Fruit fly (Drosophila melanogaster) whole organism, embryonic: ENCODE measurements around the gene CG14511.

Experiments
- Ada2b ChIP-seq: fragments of 200-800 bp; sonication (Bioruptor generic); IDR thresholded peaks from 2 replicates; pipeline ENCODE4 v1.3.6; 2022; ENCODE audit warnings: missing biosample characterization, missing genetic modification characterization
- Atf6 ChIP-seq: fragments of 200-800 bp; sonication (Bioruptor generic); IDR thresholded peaks from 2 replicates; pipeline ENCODE4 v1.3.6; 2022; ENCODE audit warnings: missing biosample characterization, missing genetic modification characterization
- CG1024 ChIP-seq: fragments of 200-800 bp; sonication (Bioruptor generic); IDR thresholded peaks from 2 replicates; pipeline ENCODE4 v1.3.6; 2022; ENCODE audit warnings: missing biosample characterization, missing genetic modification characterization
- CG10462 ChIP-seq: fragments of 200-800 bp; sonication (Bioruptor generic); optimal IDR thresholded peaks from 2 replicates; lab custom pipeline; 2016; ENCODE audit warnings: missing biosample characterization, missing genetic modification characterization
- CG11695 ChIP-seq: fragments of 200-800 bp; sonication (Bioruptor generic); IDR thresholded peaks from 3 replicates; pipeline ENCODE4 v1.3.6; 2022; ENCODE audit warnings: missing biosample characterization, missing genetic modification characterization
- CG12299 ChIP-seq: fragments of 200-800 bp; sonication (Bioruptor generic); optimal IDR thresholded peaks from 2 replicates; lab custom pipeline; 2018; ENCODE audit warnings: missing biosample characterization, mild to moderate bottlenecking, missing genetic modification characterization
- CG13775 ChIP-seq: fragments of 200-800 bp; sonication (Bioruptor generic); optimal IDR thresholded peaks from 3 replicates; lab custom pipeline; 2017; ENCODE audit warnings: missing biosample characterization, mild to moderate bottlenecking, missing genetic modification characterization
- CG14860 ChIP-seq: fragments of 200-800 bp; sonication (Bioruptor generic); IDR thresholded peaks from 3 replicates; pipeline ENCODE4 v1.3.6; 2022; ENCODE audit warnings: missing biosample characterization, missing genetic modification characterization; ENCODE audit not compliant: partially characterized antibody
- CG1529 ChIP-seq: fragments of 200-800 bp; sonication (Bioruptor generic); optimal IDR thresholded peaks from 3 replicates; lab custom pipeline; 2018; ENCODE audit warnings: missing biosample characterization, missing genetic modification characterization
- CG15601 ChIP-seq: fragments of 200-800 bp; sonication (Bioruptor generic); optimal IDR thresholded peaks from 3 replicates; lab custom pipeline; 2019; ENCODE audit warnings: missing biosample characterization, mild to moderate bottlenecking, missing genetic modification characterization, moderate library complexity
- CG17361 ChIP-seq: fragments of 200-800 bp; sonication (Bioruptor generic); IDR thresholded peaks from 3 replicates; pipeline ENCODE4 v1.3.6; 2022; ENCODE audit warnings: missing biosample characterization, missing genetic modification characterization
- CG17385 ChIP-seq: fragments of 200-800 bp; sonication (Bioruptor generic); optimal IDR thresholded peaks from 3 replicates; lab custom pipeline; 2018; ENCODE audit warnings: missing biosample characterization, mild to moderate bottlenecking, missing genetic modification characterization
- CG1832 ChIP-seq: fragments of 200-800 bp; sonication (Bioruptor generic); optimal IDR thresholded peaks from 2 replicates; lab custom pipeline; 2017; ENCODE audit warnings: missing biosample characterization, mild to moderate bottlenecking, missing genetic modification characterization, inconsistent platforms
- CG2712 ChIP-seq: fragments of 200-800 bp; optimal IDR thresholded peaks from 3 replicates; lab custom pipeline; 2019; ENCODE audit warnings: missing biosample characterization, mild to moderate bottlenecking, missing genetic modification characterization, moderate library complexity
- CG32532 ChIP-seq: fragments of 200-800 bp; sonication (Bioruptor generic); IDR thresholded peaks from 2 replicates; pipeline ENCODE4 v1.3.6; 2022; ENCODE audit warnings: missing biosample characterization, missing genetic modification characterization
- CG33557 ChIP-seq: fragments of 200-800 bp; sonication (Bioruptor generic); optimal IDR thresholded peaks from 2 replicates; lab custom pipeline; 2019; ENCODE audit warnings: missing biosample characterization, mild to moderate bottlenecking, missing genetic modification characterization, moderate library complexity
- CG3726 ChIP-seq: fragments of 200-800 bp; sonication (Bioruptor generic); IDR thresholded peaks from 3 replicates; pipeline ENCODE4, ENCODE4 v1.3.6; 2022; ENCODE audit warnings: missing biosample characterization, missing genetic modification characterization
- CG4707 ChIP-seq: fragments of 200-800 bp; sonication (Bioruptor generic); optimal IDR thresholded peaks from 2 replicates; lab custom pipeline; 2018; ENCODE audit warnings: missing biosample characterization, mild to moderate bottlenecking, missing genetic modification characterization, moderate library complexity
- CG8281 ChIP-seq: fragments of 200-800 bp; sonication (Bioruptor generic); optimal IDR thresholded peaks from 2 replicates; lab custom pipeline; 2018; ENCODE audit warnings: missing biosample characterization, mild to moderate bottlenecking, missing genetic modification characterization, moderate library complexity
- CG9215 ChIP-seq: fragments of 200-800 bp; sonication (Bioruptor generic); IDR thresholded peaks from 2 replicates; pipeline ENCODE4 v1.3.6; 2022; ENCODE audit warnings: missing biosample characterization, missing genetic modification characterization
- CG9817 ChIP-seq: fragments of 200-800 bp; sonication (Bioruptor generic); optimal IDR thresholded peaks from 2 replicates; lab custom pipeline; 2018; ENCODE audit warnings: missing biosample characterization, mild to moderate bottlenecking, missing genetic modification characterization, moderate library complexity
- Doc2 ChIP-seq: fragments of 200-800 bp; sonication (Bioruptor generic); IDR thresholded peaks from 2 replicates; pipeline ENCODE4 v1.3.6; 2022; ENCODE audit warnings: missing biosample characterization, missing genetic modification characterization
- Drgx ChIP-seq: fragments of 200-800 bp; sonication (Bioruptor generic); IDR thresholded peaks from 2 replicates; pipeline ENCODE4 v1.3.6; 2022; ENCODE audit warnings: missing biosample characterization, missing genetic modification characterization
- Ets65A ChIP-seq: fragments of 200-800 bp; sonication (Bioruptor generic); peaks from one replicate; lab custom pipeline; 2016; ENCODE audit warnings: missing biosample characterization, missing genetic modification characterization
- Hmr ChIP-seq: fragments of 200-800 bp; sonication (Bioruptor generic); optimal IDR thresholded peaks from 3 replicates; lab custom pipeline; 2017; ENCODE audit warnings: mild to moderate bottlenecking, missing biosample characterization, missing genetic modification reagents, missing genetic modification characterization
- Hr3 ChIP-seq: fragments of 200-800 bp; sonication (Bioruptor generic); optimal IDR thresholded peaks from 3 replicates; lab custom pipeline; 2016; ENCODE audit warnings: missing biosample characterization, missing genetic modification characterization
- MESR4 ChIP-seq: fragments of 200-800 bp; sonication (Bioruptor generic); optimal IDR thresholded peaks from 2 replicates; lab custom pipeline; 2018; ENCODE audit warnings: missing biosample characterization, mild to moderate bottlenecking, missing genetic modification characterization, moderate library complexity
- Mes4 ChIP-seq: fragments of 200-800 bp; sonication (Bioruptor generic); optimal IDR thresholded peaks from 2 replicates; lab custom pipeline; 2016; ENCODE audit warnings: missing biosample characterization, missing genetic modification characterization
- Optix ChIP-seq: fragments of 200-800 bp; sonication (Bioruptor generic); IDR thresholded peaks from 3 replicates; pipeline ENCODE4 v1.3.6; 2022; ENCODE audit warnings: missing biosample characterization, missing genetic modification characterization
- Pdp1 ChIP-seq, 2 experiments: fragments of 200-800 bp; sonication (Bioruptor generic); optimal IDR thresholded peaks; 3 replicates each; lab custom pipeline; 2016; ENCODE audit warnings: missing biosample characterization in 2 of 2, missing genetic modification characterization in 2 of 2, mild to moderate bottlenecking in 1 of 2, moderate library complexity in 1 of 2
- Spps ChIP-seq: fragments of 200-800 bp; sonication (Bioruptor generic); optimal IDR thresholded peaks from 2 replicates; lab custom pipeline; 2018; ENCODE audit warnings: missing biosample characterization, mild to moderate bottlenecking, missing genetic modification characterization
- Sry-δ ChIP-seq: fragments of 200-800 bp; sonication (Bioruptor generic); optimal IDR thresholded peaks from 2 replicates; lab custom pipeline; 2016; ENCODE audit warnings: missing biosample characterization, missing genetic modification characterization
- Ssrp ChIP-seq: fragments of 200-800 bp; sonication (Bioruptor generic); optimal IDR thresholded peaks from 2 replicates; lab custom pipeline; 2018; ENCODE audit warnings: missing biosample characterization, mild to moderate bottlenecking, missing genetic modification characterization, moderate library complexity
- Taf1 ChIP-seq: fragments of 200-800 bp; sonication (Bioruptor generic); IDR thresholded peaks from 2 replicates; pipeline ENCODE4 v1.3.6; 2022; ENCODE audit warnings: missing biosample characterization, missing genetic modification characterization
- Trl ChIP-seq, 3 experiments: fragments of >200 bp in 2 of 3; fragments of 200-800 bp in 1 of 3; sonication (Bioruptor generic) in 1 of 3; optimal IDR thresholded peaks; 2 replicates in 1 of 3; 3 replicates in 2 of 3; lab custom pipeline; 2016 to 2017; ENCODE audit warnings: missing biosample characterization in 1 of 3, missing genetic modification characterization in 1 of 3
- Vsx1 ChIP-seq: fragments of 200-800 bp; sonication (Bioruptor generic); optimal IDR thresholded peaks from 2 replicates; lab custom pipeline; 2017; ENCODE audit warnings: missing biosample characterization, mild to moderate bottlenecking, missing genetic modification characterization, missing genetic modification reagents
- ase ChIP-seq: fragments of 200-800 bp; sonication (Bioruptor generic); IDR thresholded peaks from 3 replicates; pipeline ENCODE4 v1.3.6; 2022; ENCODE audit warnings: missing biosample characterization, missing genetic modification characterization
- bbx ChIP-seq: fragments of 200-800 bp; sonication (Bioruptor generic); IDR thresholded peaks from 2 replicates; pipeline ENCODE4 v1.3.6; 2022; ENCODE audit warnings: missing biosample characterization, missing genetic modification characterization; ENCODE audit not compliant: partially characterized antibody
- ci ChIP-seq: fragments of 200-800 bp; sonication (Bioruptor generic); IDR thresholded peaks from 3 replicates; pipeline ENCODE4 v1.3.6; 2022; ENCODE audit warnings: missing biosample characterization, missing genetic modification characterization
- dimm ChIP-seq: fragments of 200-800 bp; sonication (Bioruptor generic); IDR thresholded peaks from 2 replicates; pipeline ENCODE4 v1.3.6; 2022; ENCODE audit warnings: missing biosample characterization, missing genetic modification characterization
- disco-r ChIP-seq: fragments of 200-800 bp; sonication (Bioruptor generic); optimal IDR thresholded peaks from 2 replicates; lab custom pipeline; 2016; ENCODE audit warnings: missing biosample characterization, missing genetic modification characterization
- dpn ChIP-seq, 2 experiments: fragments of 200-800 bp; sonication (Bioruptor generic); optimal IDR thresholded peaks; 3 replicates each; lab custom pipeline; 2016; ENCODE audit warnings: missing biosample characterization in 2 of 2, missing genetic modification characterization in 2 of 2
- gce ChIP-seq: fragments of 200-800 bp; sonication (Bioruptor generic); IDR thresholded peaks from 3 replicates; pipeline ENCODE4 v1.3.6; 2022; ENCODE audit warnings: missing biosample characterization, missing genetic modification characterization
- gro ChIP-seq: fragments of 200-800 bp; sonication (Bioruptor generic); optimal IDR thresholded peaks from 2 replicates; lab custom pipeline; 2016; ENCODE audit warnings: missing biosample characterization, missing genetic modification characterization
- kah ChIP-seq: fragments of 200-800 bp; sonication (Bioruptor generic); optimal IDR thresholded peaks from 2 replicates; lab custom pipeline; 2018; ENCODE audit warnings: missing biosample characterization, mild to moderate bottlenecking, missing genetic modification characterization
- mirr ChIP-seq: fragments of 200-800 bp; sonication (Bioruptor generic); optimal IDR thresholded peaks from 3 replicates; lab custom pipeline; 2018; ENCODE audit warnings: missing biosample characterization, mild to moderate bottlenecking, missing genetic modification characterization
- row ChIP-seq: fragments of 200-800 bp; sonication (Bioruptor generic); IDR thresholded peaks from 3 replicates; pipeline ENCODE4 v1.3.6; 2022; ENCODE audit warnings: missing biosample characterization, missing genetic modification characterization
- tgo ChIP-seq: fragments of 200-800 bp; sonication (Bioruptor generic); IDR thresholded peaks from 3 replicates; pipeline ENCODE4 v1.3.6; 2022; ENCODE audit warnings: missing biosample characterization, missing genetic modification characterization
- ttk ChIP-seq: fragments of 200-800 bp; sonication (Bioruptor generic); IDR thresholded peaks from 2 replicates; pipeline ENCODE4 v2.1.2; 2022; ENCODE audit warnings: missing biosample characterization, missing genetic modification characterization
- vnd ChIP-seq: fragments of 200-800 bp; sonication (Bioruptor generic); IDR thresholded peaks from 3 replicates; pipeline ENCODE4 v1.3.6; 2022; ENCODE audit warnings: missing biosample characterization, missing genetic modification characterization; ENCODE audit not compliant: partially characterized antibody
- yki ChIP-seq: fragments of >200 bp; optimal IDR thresholded peaks from 3 replicates; lab custom pipeline; 2018
- zfh1 ChIP-seq: fragments of 200-800 bp; sonication (Bioruptor generic); IDR thresholded peaks from 3 replicates; pipeline ENCODE4 v1.3.6; 2022; ENCODE audit warnings: missing biosample characterization, missing genetic modification characterization

CG14511 gene

dm6 chr3R:29148072-29148471 is 1.4 kb upstream of the CG14511 start, which contains the start of the genes CG11882 and Pglym78 (continued):
- no peak for TF ChIP-seq Spps (tag; lab: Kevin White, UChicago)
- no peak for TF ChIP-seq CG17385
- peak; percentile 81 for TF ChIP-seq Hr3 (GFP tag; lab: Kevin White, UChicago)
- no peak for TF ChIP-seq CG4707
- peak; percentile 37; the same call in 1 of the 2 replicates for TF ChIP-seq Drgx (GFP tag; lab: Robert Waterston, UW)
- no peak for TF ChIP-seq disco-r
- peak; percentile 34 for TF ChIP-seq mirr (GFP tag; lab: Kevin White, UChicago)
- TF ChIP-seq Ets65A (GFP tag; lab: Kevin White, UChicago), result no peak
- TF ChIP-seq Atf6 (GFP tag; lab: Robert Waterston, UW), result peak; percentile 30; the same call in 1 of the 2 replicates
- TF ChIP-seq Hmr (GFP tag; lab: Kevin White, UChicago), result peak; percentile 73
- TF ChIP-seq CG1832 (GFP tag; lab: Kevin White, UChicago), result no peak
- TF ChIP-seq CG3726, result no peak
- TF ChIP-seq Ada2b (GFP tag; lab: Robert Waterston, UW), result peak; percentile 50
- peak; percentile 82 for TF ChIP-seq kah (GFP tag; lab: Kevin White, UChicago)
- peak; percentile 54 for TF ChIP-seq CG2712 (tag; lab: Kevin White, UChicago)
- TF ChIP-seq CG8281 (tag; lab: Kevin White, UChicago), result no peak
- TF ChIP-seq Sry-δ (GFP tag; lab: Kevin White, UChicago), result peak; percentile 89
- TF ChIP-seq CG33557 (GFP tag; lab: Kevin White, UChicago), result no peak
- no peak for TF ChIP-seq vnd (GFP tag; lab: Robert Waterston, UW)
- peak; percentile 72 for TF ChIP-seq CG32532
- TF ChIP-seq tgo (GFP tag; lab: Robert Waterston, UW), result no peak
- TF ChIP-seq Doc2 (GFP tag; lab: Robert Waterston, UW), result no peak
- TF ChIP-seq CG10462, result no peak
- TF ChIP-seq CG13775 (GFP tag; lab: Kevin White, UChicago), result peak; percentile 33
- TF ChIP-seq Vsx1, result no peak
- peak; percentile 64 for TF ChIP-seq ttk (GFP tag; lab: Robert Waterston, UW)
- no peak for TF ChIP-seq yki
- peak; percentile 55 to 58 for TF ChIP-seq dpn (GFP tag; optimal IDR thresholded peaks at IDR 0.05; lab: Kevin White, UChicago)
- no peak for TF ChIP-seq Ssrp (tag; lab: Kevin White, UChicago)
- TF ChIP-seq CG1529 (GFP tag; lab: Kevin White, UChicago), result no peak
- peak; percentile 88 for TF ChIP-seq MESR4 (GFP tag; lab: Kevin White, UChicago)
- TF ChIP-seq CG14860 (GFP tag; lab: Robert Waterston, UW), result no peak
- peak; percentile 64 for TF ChIP-seq zfh1 (GFP tag; lab: Robert Waterston, UW)
- peak; percentile 54 for TF ChIP-seq CG15601 (tag; lab: Kevin White, UChicago)
- TF ChIP-seq ci (GFP tag; lab: Robert Waterston, UW), result peak; percentile 83
- TF ChIP-seq CG11695 (GFP tag; lab: Robert Waterston, UW), result no peak; the same call in 2 of the 3 replicates
- no peak for TF ChIP-seq Optix (GFP tag; lab: Robert Waterston, UW)
- no peak for TF ChIP-seq dimm (GFP tag; lab: Robert Waterston, UW)
- TF ChIP-seq gro, result peak; percentile 55
- TF ChIP-seq Pdp1 (GFP tag; optimal IDR thresholded peaks at IDR 0.05; lab: Kevin White, UChicago), result peak; percentile 40 to 60
- peak; percentile 55; the same call in 1 of the 2 replicates for TF ChIP-seq bbx
- TF ChIP-seq CG9215 (GFP tag; lab: Robert Waterston, UW), result no peak
- no peak for TF ChIP-seq CG17361 (GFP tag; lab: Robert Waterston, UW)
- peak; percentile 59 for TF ChIP-seq row (GFP tag; lab: Robert Waterston, UW)
- peak; percentile 53; the same call in 1 of the 3 replicates for TF ChIP-seq ase (GFP tag; lab: Robert Waterston, UW)
- no peak for TF ChIP-seq CG12299 (tag; lab: Kevin White, UChicago)
- 0 out of 2 replicates have a peak, but pooled peaks have one; percentile 14 for TF ChIP-seq CG1024 (GFP tag; lab: Robert Waterston, UW)
- peak; percentile 20 for TF ChIP-seq CG9817 (tag; lab: Kevin White, UChicago)
- peak; percentile 12 for TF ChIP-seq Mes4 (GFP tag; lab: Kevin White, UChicago)
- TF ChIP-seq Trl (optimal IDR thresholded peaks at IDR 0.05; lab: Kevin White, UChicago), result no peak
- TF ChIP-seq Trl (GFP tag; optimal IDR thresholded peaks at IDR 0.05; lab: Kevin White, UChicago), result peak; percentile 64
- TF ChIP-seq Taf1 (GFP tag; lab: Robert Waterston, UW), result no peak
- TF ChIP-seq gce, result no peak
